Fruit fly (Drosophila melanogaster) whole organism, wandering third instar larva: ENCODE measurements around the gene Spag1.

Experiments
- CG32264 ChIP-seq: fragments of 200-800 bp; sonication (Bioruptor generic); optimal IDR thresholded peaks from 2 replicates; lab custom pipeline; 2016; ENCODE audit warnings: missing biosample characterization, missing genetic modification characterization
- GATAd ChIP-seq: sonication (Bioruptor generic); optimal IDR thresholded peaks from 2 replicates; lab custom pipeline; 2016; ENCODE audit warnings: missing biosample characterization, missing genetic modification characterization
- Hr83 ChIP-seq: fragments of 200-300 bp; sonication (Bioruptor generic); optimal IDR thresholded peaks from 2 replicates; lab custom pipeline; 2016; ENCODE audit warnings: missing biosample characterization, mild to moderate bottlenecking, missing genetic modification characterization, moderate library complexity; ENCODE audit not compliant: poor library complexity, severe bottlenecking
- Mio ChIP-seq: sonication (Bioruptor generic); optimal IDR thresholded peaks from 2 replicates; lab custom pipeline; 2016; ENCODE audit warnings: missing biosample characterization, missing genetic modification characterization
- Myc ChIP-seq: fragments of >200 bp; optimal IDR thresholded peaks from 2 replicates; lab custom pipeline; 2017
- Sp1 ChIP-seq: fragments of 200-800 bp; sonication (Bioruptor generic); optimal IDR thresholded peaks from 3 replicates; lab custom pipeline; 2019; ENCODE audit warnings: missing biosample characterization, mild to moderate bottlenecking, missing genetic modification characterization, moderate library complexity
- dl ChIP-seq, 2 experiments: fragments of 175-275, 200-275 bp in 1 of 2; fragments of 200-275 bp in 1 of 2; sonication (Bioruptor generic); optimal IDR thresholded peaks; lab custom pipeline; 2018; ENCODE audit warnings: mild to moderate bottlenecking in 2 of 2, missing biosample characterization in 2 of 2, missing genetic modification characterization in 2 of 2, moderate library complexity in 2 of 2; ENCODE audit not compliant: partially characterized antibody in 2 of 2, insufficient read depth in 1 of 2
- h ChIP-seq: fragments of 200-800 bp; sonication (Bioruptor generic); optimal IDR thresholded peaks from 3 replicates; lab custom pipeline; 2016; ENCODE audit warnings: missing biosample characterization, mild to moderate bottlenecking, missing genetic modification characterization
- pan ChIP-seq: fragments of >200 bp; optimal IDR thresholded peaks from 2 replicates; lab custom pipeline; 2017

- no peak for TF ChIP-seq h (GFP tag; lab: Kevin White, UChicago)
- no peak for TF ChIP-seq Myc
- no peak for TF ChIP-seq Sp1 (GFP tag; lab: Kevin White, UChicago)
- TF ChIP-seq pan, result no peak
- no peak for TF ChIP-seq Mio (GFP tag; lab: Kevin White, UChicago)
- TF ChIP-seq dl (GFP tag; optimal IDR thresholded peaks at IDR 0.05; lab: Kevin White, UChicago; ENCODE audit: insufficient read depth in 1 of 2, partially characterized antibody in 2 of 2), result no peak
- no peak for TF ChIP-seq CG32264
- TF ChIP-seq Hr83 (GFP tag; lab: Kevin White, UChicago), result no peak
- no peak for TF ChIP-seq GATAd (GFP tag; lab: Kevin White, UChicago)
Observed at dm6 chr3R:26934523-26934922, 13.1 kb upstream of the Spag1 start.
